Worm (Caenorhabditis elegans): ENCODE measurements around the gene prkl-1.

Gene prkl-1

ce11 chrIV:6984449-6985380 is 2.0 kb downstream of the prkl-1 start:
- TF ChIP-seq daf-19 (GFP tag; conservative IDR thresholded peaks at IDR 0.05) (no peak), aha-1 (tag) (peak; percentile 58)

- TF ChIP-seq mdl-1 (tag; optimal IDR thresholded peaks at IDR 0.05) (no peak), snpc-1.2 (GFP tag; IDR thresholded peaks at IDR 0.05) (peak; percentile 61; the same call in 1 of the 2 replicates)
These were observed 8.1 kb downstream of the prkl-1 start for ce11 chrIV:6978625-6979024.

ce11 chrIV:6977089-6977558 is 9.6 kb downstream of the prkl-1 start, which contains the start of the genes pgl-1 and him-3:
TSS of gene pgl-1 (minus strand) at chrIV:6977318.
TSS of gene him-3 (plus strand) at chrIV:6977508.
- TF ChIP-seq zip-11 (GFP tag; IDR thresholded peaks at IDR 0.05) = no peak
- TF ChIP-seq daf-8 (GFP tag; IDR thresholded peaks at IDR 0.05) = no peak
- no peak for TF ChIP-seq madf-9 (GFP tag; conservative IDR thresholded peaks at IDR 0.05)
- no peak for TF ChIP-seq zfp-2 (tag; optimal IDR thresholded peaks at IDR 0.05)
- no peak for TF ChIP-seq duxl-1 (tag; optimal IDR thresholded peaks at IDR 0.05; ENCODE audit: poor library complexity)
- TF ChIP-seq nhr-42 (GFP tag; IDR thresholded peaks at IDR 0.05) = no peak
- no peak for TF ChIP-seq php-3 (GFP tag; IDR thresholded peaks at IDR 0.05)
- TF ChIP-seq lin-13 (GFP tag; optimal IDR thresholded peaks at IDR 0.05) = no peak
- no peak for TF ChIP-seq mxl-3 (GFP tag; optimal IDR thresholded peaks at IDR 0.05)
- no peak for TF ChIP-seq nhr-48 (tag; optimal IDR thresholded peaks at IDR 0.05)
- TF ChIP-seq ces-1 (GFP tag; optimal IDR thresholded peaks at IDR 0.05) = no peak
- no peak for TF ChIP-seq lsy-2 (tag; optimal IDR thresholded peaks at IDR 0.05)

- peak; percentile 56; the same call in 1 of the 2 replicates for TF ChIP-seq arid-1 (GFP tag; conservative IDR thresholded peaks at IDR 0.05)
- TF ChIP-seq snpc-1.2 (GFP tag; IDR thresholded peaks at IDR 0.05) = peak; percentile 93
- 0 out of 2 replicates have a peak, but pooled peaks have one; percentile 13 for TF ChIP-seq ctbp-1 (GFP tag; IDR thresholded peaks at IDR 0.05)
- TF ChIP-seq Y48G9A.11 (GFP tag; IDR thresholded peaks at IDR 0.05) = peak; percentile 55; the same call in 1 of the 2 replicates
- TF ChIP-seq nhr-77 (tag; optimal IDR thresholded peaks at IDR 0.05) = no peak
- peak; percentile 91; the same call in 1 of the 2 replicates for TF ChIP-seq set-16 (GFP tag; IDR thresholded peaks at IDR 0.05)
- peak in 1 of 2 experiments; percentile 7 for TF ChIP-seq unc-62 (GFP tag; optimal IDR thresholded peaks at IDR 0.05 in 1 of 2)
- no peak for TF ChIP-seq unc-62 (tag; optimal IDR thresholded peaks at IDR 0.05)
- no peak for TF ChIP-seq tag-97 (GFP tag; IDR thresholded peaks at IDR 0.05)
- TF ChIP-seq F26F4.8 (GFP tag; conservative IDR thresholded peaks at IDR 0.05) = 0 out of 2 replicates have a peak, but pooled peaks have one; percentile 16
- TF ChIP-seq F49E8.2 (tag; optimal IDR thresholded peaks at IDR 0.05; ENCODE audit: borderline replicate concordance) = peak; percentile 50
- TF ChIP-seq unc-39 (tag; optimal IDR thresholded peaks at IDR 0.05) = no peak
- peak; percentile 38; the same call in 1 of the 2 replicates for TF ChIP-seq D1046.2 (GFP tag; IDR thresholded peaks at IDR 0.05)
These were observed 12.4 kb downstream of the prkl-1 start for ce11 chrIV:6974162-6974938.

- TF ChIP-seq jun-1 (tag; optimal IDR thresholded peaks at IDR 0.05) (no peak), dpl-1 (GFP tag; optimal IDR thresholded peaks at IDR 0.05) (no peak), mxl-3 (GFP tag; optimal IDR thresholded peaks at IDR 0.05) (no peak), nhr-10 (tag; optimal IDR thresholded peaks at IDR 0.05) (no peak), aha-1 (tag) (no peak), F44E2.7 (GFP tag; IDR thresholded peaks at IDR 0.05) (no peak), ztf-7 (tag; optimal IDR thresholded peaks at IDR 0.05) (no peak), pqm-1 (tag; optimal IDR thresholded peaks at IDR 0.05) (no peak), cey-2 (tag; optimal IDR thresholded peaks at IDR 0.05; ENCODE audit: borderline replicate concordance, insufficient read depth) (no peak), T20F7.1 (GFP tag; optimal IDR thresholded peaks at IDR 0.05) (no peak), vab-7 (GFP tag; IDR thresholded peaks at IDR 0.05) (no peak), nhr-111 (GFP tag; optimal IDR thresholded peaks at IDR 0.05) (no peak)
These were observed 14.3 kb downstream of the prkl-1 start, which contains the start of gene nhr-249 for ce11 chrIV:6972427-6972826. TSS of gene nhr-249 (minus strand) at chrIV:6972527.
